Fruit fly (Drosophila melanogaster) whole organism, embryonic: ENCODE measurements around the gene CG7781.

Experiments used
- Blimp-1 ChIP-seq: fragments of 200-800 bp; sonication (Bioruptor generic); optimal IDR thresholded peaks from 3 replicates; lab custom pipeline; 2018; ENCODE audit warnings: missing biosample characterization, missing genetic modification characterization, mild to moderate bottlenecking, moderate library complexity, missing genetic modification reagents
- CG10462 ChIP-seq: fragments of 200-800 bp; sonication (Bioruptor generic); optimal IDR thresholded peaks from 2 replicates; lab custom pipeline; 2016; ENCODE audit warnings: missing biosample characterization, missing genetic modification characterization
- CG10654 ChIP-seq: fragments of 200-800 bp; sonication (Bioruptor generic); optimal IDR thresholded peaks from 2 replicates; lab custom pipeline; 2016; ENCODE audit warnings: missing biosample characterization, missing genetic modification characterization
- CG10959 ChIP-seq: fragments of 200-800 bp; sonication (Bioruptor generic); IDR thresholded peaks from 2 replicates; pipeline ENCODE4 v1.3.6; 2022; ENCODE audit warnings: missing biosample characterization, missing genetic modification characterization
- CG11504 ChIP-seq: fragments of 200-800 bp; sonication (Bioruptor generic); optimal IDR thresholded peaks from 3 replicates; lab custom pipeline; 2019; ENCODE audit warnings: missing biosample characterization, mild to moderate bottlenecking, missing genetic modification characterization, moderate library complexity
- CG12391 ChIP-seq: fragments of 200-800 bp; sonication (Bioruptor generic); optimal IDR thresholded peaks from 3 replicates; lab custom pipeline; 2018; ENCODE audit warnings: missing biosample characterization, mild to moderate bottlenecking, missing genetic modification characterization, moderate library complexity
- CG13624 ChIP-seq: fragments of 200-800 bp; sonication (Bioruptor generic); optimal IDR thresholded peaks from 2 replicates; lab custom pipeline; 2016; ENCODE audit warnings: missing biosample characterization, missing genetic modification characterization
- CG14050 ChIP-seq: fragments of 200-800 bp; sonication (Bioruptor generic); IDR thresholded peaks from 3 replicates; pipeline ENCODE4 v1.3.6; 2022; ENCODE audit warnings: missing biosample characterization, missing genetic modification characterization
- CG14965 ChIP-seq: fragments of 200-800 bp; sonication (Bioruptor generic); optimal IDR thresholded peaks from 2 replicates; lab custom pipeline; 2016; ENCODE audit warnings: missing biosample characterization, missing genetic modification characterization, borderline replicate concordance
- CG17359 ChIP-seq: fragments of 200-800 bp; sonication (Bioruptor generic); optimal IDR thresholded peaks from 3 replicates; lab custom pipeline; 2018; ENCODE audit warnings: missing biosample characterization, mild to moderate bottlenecking, missing genetic modification characterization, moderate library complexity
- CG1832 ChIP-seq: fragments of 200-800 bp; sonication (Bioruptor generic); optimal IDR thresholded peaks from 2 replicates; lab custom pipeline; 2017; ENCODE audit warnings: missing biosample characterization, mild to moderate bottlenecking, missing genetic modification characterization, inconsistent platforms
- CG32532 ChIP-seq: fragments of 200-800 bp; sonication (Bioruptor generic); IDR thresholded peaks from 2 replicates; pipeline ENCODE4 v1.3.6; 2022; ENCODE audit warnings: missing biosample characterization, missing genetic modification characterization
- CG3281 ChIP-seq: fragments of 200-800 bp; sonication (Bioruptor generic); optimal IDR thresholded peaks from 3 replicates; lab custom pipeline; 2017; ENCODE audit warnings: missing biosample characterization, mild to moderate bottlenecking, missing genetic modification characterization
- CG33557 ChIP-seq: fragments of 200-800 bp; sonication (Bioruptor generic); optimal IDR thresholded peaks from 2 replicates; lab custom pipeline; 2019; ENCODE audit warnings: missing biosample characterization, mild to moderate bottlenecking, missing genetic modification characterization, moderate library complexity
- CG3995 ChIP-seq: fragments of 200-800 bp; sonication (Bioruptor generic); optimal IDR thresholded peaks from 3 replicates; lab custom pipeline; 2016; ENCODE audit warnings: missing biosample characterization, missing genetic modification characterization
- CG4707 ChIP-seq: fragments of 200-800 bp; sonication (Bioruptor generic); optimal IDR thresholded peaks from 2 replicates; lab custom pipeline; 2018; ENCODE audit warnings: missing biosample characterization, mild to moderate bottlenecking, missing genetic modification characterization, moderate library complexity
- CG7556 ChIP-seq: fragments of 200-800 bp; sonication (Bioruptor generic); optimal IDR thresholded peaks from 2 replicates; lab custom pipeline; 2017; ENCODE audit warnings: missing biosample characterization, mild to moderate bottlenecking, missing genetic modification characterization
- CG8281 ChIP-seq: fragments of 200-800 bp; sonication (Bioruptor generic); optimal IDR thresholded peaks from 2 replicates; lab custom pipeline; 2018; ENCODE audit warnings: missing biosample characterization, mild to moderate bottlenecking, missing genetic modification characterization, moderate library complexity
- CG8478 ChIP-seq: fragments of >200 bp; optimal IDR thresholded peaks from 2 replicates; lab custom pipeline; 2018
- CG8924 ChIP-seq: fragments of 200-800 bp; optimal IDR thresholded peaks from 3 replicates; lab custom pipeline; 2019; ENCODE audit warnings: missing biosample characterization, mild to moderate bottlenecking, missing genetic modification characterization, moderate library complexity
- CG9727 ChIP-seq: fragments of 200-800 bp; sonication (Bioruptor generic); optimal IDR thresholded peaks from 3 replicates; lab custom pipeline; 2017; ENCODE audit warnings: missing biosample characterization, mild to moderate bottlenecking, missing genetic modification characterization
- Chrac-16 ChIP-seq: fragments of 200-800 bp; sonication (Bioruptor generic); optimal IDR thresholded peaks from 3 replicates; lab custom pipeline; 2016; ENCODE audit warnings: missing biosample characterization, missing genetic modification characterization
- CrebB ChIP-seq: fragments of 200-800 bp; sonication (Bioruptor generic); optimal IDR thresholded peaks from 3 replicates; lab custom pipeline; 2018; ENCODE audit warnings: missing biosample characterization, mild to moderate bottlenecking, missing genetic modification characterization
- Fer3 ChIP-seq: fragments of 200-800 bp; sonication (Bioruptor generic); optimal IDR thresholded peaks from 2 replicates; lab custom pipeline; 2018; ENCODE audit warnings: missing biosample characterization, mild to moderate bottlenecking, missing genetic modification characterization, moderate library complexity
- GATAe ChIP-seq: fragments of 200-800 bp; sonication (Bioruptor generic); conservative IDR thresholded peaks from 2 replicates; pipeline ENCODE4 v1.3.6; 2022; ENCODE audit warnings: missing biosample characterization, missing genetic modification characterization
- Hr51 ChIP-seq, 2 experiments: fragments of 200-800 bp; sonication (Bioruptor generic); optimal IDR thresholded peaks; 2 replicates in 1 of 2; 3 replicates in 1 of 2; lab custom pipeline; 2016 to 2018; ENCODE audit warnings: missing biosample characterization in 2 of 2, missing genetic modification characterization in 2 of 2, mild to moderate bottlenecking in 1 of 2, moderate library complexity in 1 of 2
- MTF-1 ChIP-seq: fragments of 200-800 bp; sonication (Bioruptor generic); optimal IDR thresholded peaks from 2 replicates; lab custom pipeline; 2018; ENCODE audit warnings: missing biosample characterization, mild to moderate bottlenecking, missing genetic modification characterization, borderline replicate concordance
- Oaz ChIP-seq: fragments of 200-800 bp; sonication (Bioruptor generic); IDR thresholded peaks from 2 replicates; pipeline ENCODE4 v1.3.6; 2022; ENCODE audit warnings: missing biosample characterization, missing genetic modification characterization
- PHDP ChIP-seq: fragments of 200-800 bp; sonication (Bioruptor generic); optimal IDR thresholded peaks from 3 replicates; lab custom pipeline; 2018; ENCODE audit warnings: missing biosample characterization, mild to moderate bottlenecking, missing genetic modification characterization, moderate library complexity
- Xrp1 ChIP-seq: fragments of 200-800 bp; sonication (Bioruptor generic); IDR thresholded peaks from 2 replicates; pipeline ENCODE4 v1.3.6; 2022; ENCODE audit warnings: missing biosample characterization, missing genetic modification characterization
- bcd ChIP-seq: fragments of 200-800 bp; sonication (Bioruptor generic); optimal IDR thresholded peaks from 2 replicates; lab custom pipeline; 2017; ENCODE audit warnings: missing biosample characterization, mild to moderate bottlenecking, missing genetic modification characterization
- cato ChIP-seq: fragments of 200-800 bp; sonication (Bioruptor generic); optimal IDR thresholded peaks from 2 replicates; lab custom pipeline; 2016; ENCODE audit warnings: missing biosample characterization, missing genetic modification characterization, borderline replicate concordance
- cg ChIP-seq: fragments of 200-800 bp; sonication (Bioruptor generic); optimal IDR thresholded peaks from 3 replicates; lab custom pipeline; 2019; ENCODE audit warnings: missing biosample characterization, mild to moderate bottlenecking, missing genetic modification characterization, moderate library complexity
- emc ChIP-seq: fragments of 200-800 bp; sonication (Bioruptor generic); optimal IDR thresholded peaks from 2 replicates; lab custom pipeline; 2016; ENCODE audit warnings: missing biosample characterization, missing genetic modification characterization
- ewg ChIP-seq: fragments of 200-800 bp; sonication (Bioruptor generic); optimal IDR thresholded peaks from 3 replicates; lab custom pipeline; 2017; ENCODE audit warnings: mild to moderate bottlenecking, missing biosample characterization, missing genetic modification reagents, missing genetic modification characterization
- fd64A ChIP-seq: fragments of 200-800 bp; sonication (Bioruptor generic); optimal IDR thresholded peaks from 3 replicates; lab custom pipeline; 2018; ENCODE audit warnings: missing biosample characterization, mild to moderate bottlenecking, missing genetic modification characterization
- fru ChIP-seq: fragments of >200 bp; optimal IDR thresholded peaks from 2 replicates; lab custom pipeline; 2017
- jing ChIP-seq: fragments of 200-800 bp; sonication (Bioruptor generic); optimal IDR thresholded peaks from 2 replicates; lab custom pipeline; 2018; ENCODE audit warnings: missing biosample characterization, mild to moderate bottlenecking, missing genetic modification characterization
- knrl ChIP-seq: fragments of 200-800 bp; sonication (Bioruptor generic); IDR thresholded peaks from 3 replicates; pipeline ENCODE4 v1.3.6; 2022; ENCODE audit warnings: missing biosample characterization, missing genetic modification characterization; ENCODE audit not compliant: partially characterized antibody
- nerfin-1 ChIP-seq: fragments of 200-800 bp; sonication (Bioruptor generic); optimal IDR thresholded peaks from 3 replicates; lab custom pipeline; 2019; ENCODE audit warnings: missing biosample characterization, mild to moderate bottlenecking, missing genetic modification characterization, moderate library complexity
- pros ChIP-seq: fragments of 200-800 bp; sonication (Bioruptor generic); optimal IDR thresholded peaks from 3 replicates; lab custom pipeline; 2019; ENCODE audit warnings: missing biosample characterization, mild to moderate bottlenecking, missing genetic modification characterization, moderate library complexity
- sima ChIP-seq: fragments of 200-800 bp; sonication (Bioruptor generic); optimal IDR thresholded peaks from 2 replicates; lab custom pipeline; 2016; ENCODE audit warnings: missing biosample characterization, missing genetic modification characterization
- sna ChIP-seq: fragments of 200-800 bp; sonication (Bioruptor generic); IDR thresholded peaks from 2 replicates; pipeline ENCODE4 v1.3.6; 2022; ENCODE audit warnings: missing biosample characterization, missing genetic modification characterization; ENCODE audit not compliant: partially characterized antibody
- tgo ChIP-seq: fragments of 200-800 bp; sonication (Bioruptor generic); IDR thresholded peaks from 3 replicates; pipeline ENCODE4 v1.3.6; 2022; ENCODE audit warnings: missing biosample characterization, missing genetic modification characterization
- trh ChIP-seq: fragments of 200-800 bp; sonication (Bioruptor generic); optimal IDR thresholded peaks from 2 replicates; lab custom pipeline; 2016; ENCODE audit warnings: missing biosample characterization, missing genetic modification characterization
- ttk ChIP-seq: fragments of 200-800 bp; sonication (Bioruptor generic); IDR thresholded peaks from 2 replicates; pipeline ENCODE4 v2.1.2; 2022; ENCODE audit warnings: missing biosample characterization, missing genetic modification characterization
- vvl ChIP-seq: fragments of 200-800 bp; sonication (Bioruptor generic); IDR thresholded peaks from 2 replicates; pipeline ENCODE4 v1.3.6; 2022; ENCODE audit warnings: missing biosample characterization, missing genetic modification characterization
- wor ChIP-seq: fragments of 200-800 bp; sonication (Bioruptor generic); IDR thresholded peaks from 2 replicates; pipeline ENCODE4 v1.3.6; 2022; ENCODE audit warnings: missing biosample characterization, missing genetic modification characterization
- zen ChIP-seq: fragments of 200-800 bp; sonication (Bioruptor generic); optimal IDR thresholded peaks from 3 replicates; lab custom pipeline; 2018; ENCODE audit warnings: missing biosample characterization, mild to moderate bottlenecking, missing genetic modification characterization, moderate library complexity

The CG7781 gene

dm6 chr2L:8326414-8327271, 1.4 kb upstream of the CG7781 start (continued):
- no peak for TF ChIP-seq nerfin-1 (tag; lab: Kevin White, UChicago)
- TF ChIP-seq CG7556: peak; percentile 32
- no peak for TF ChIP-seq Chrac-16 (GFP tag; lab: Kevin White, UChicago)
- TF ChIP-seq CG1832 (GFP tag; lab: Kevin White, UChicago): no peak
- TF ChIP-seq bcd (GFP tag; lab: Kevin White, UChicago): no peak
- no peak for TF ChIP-seq fru (lab: Kevin White, UChicago)
- TF ChIP-seq CG14050: no peak
- TF ChIP-seq jing: no peak
- TF ChIP-seq CG4707 (GFP tag; lab: Kevin White, UChicago): no peak
- peak; percentile 2 for TF ChIP-seq CG3281
- TF ChIP-seq MTF-1 (GFP tag; lab: Kevin White, UChicago): no peak
- TF ChIP-seq ttk (GFP tag; lab: Robert Waterston, UW): no peak
- TF ChIP-seq trh (GFP tag; lab: Kevin White, UChicago): no peak
- no peak for TF ChIP-seq CG8478 (lab: Kevin White, UChicago)
- TF ChIP-seq CG11504 (tag; lab: Kevin White, UChicago): peak; percentile 71
- no peak for TF ChIP-seq GATAe (GFP tag; lab: Robert Waterston, UW)
- no peak for TF ChIP-seq CG14965 (GFP tag; lab: Kevin White, UChicago)
- no peak for TF ChIP-seq CG13624 (GFP tag; lab: Kevin White, UChicago)
- peak; percentile 38 for TF ChIP-seq PHDP (tag; lab: Kevin White, UChicago)
- no peak for TF ChIP-seq CG32532 (GFP tag; lab: Robert Waterston, UW)
- TF ChIP-seq CG8281 (tag; lab: Kevin White, UChicago): no peak
- no peak for TF ChIP-seq cg
- no peak for TF ChIP-seq ewg (GFP tag; lab: Kevin White, UChicago)
- peak; percentile 19 for TF ChIP-seq CG8924 (tag; lab: Kevin White, UChicago)
- no peak for TF ChIP-seq CG10959 (GFP tag; lab: Robert Waterston, UW)
- no peak for TF ChIP-seq CG9727 (GFP tag; lab: Kevin White, UChicago)
- no peak for TF ChIP-seq CG33557 (GFP tag; lab: Kevin White, UChicago)
- no peak for TF ChIP-seq pros (GFP tag; lab: Kevin White, UChicago)
- no peak for TF ChIP-seq Xrp1 (GFP tag; lab: Robert Waterston, UW)
- TF ChIP-seq Hr51 (GFP tag; optimal IDR thresholded peaks at IDR 0.05; lab: Kevin White, UChicago): peak in 1 of 2 experiments; percentile 63
- no peak for TF ChIP-seq emc (GFP tag; lab: Kevin White, UChicago)
- TF ChIP-seq CG10654 (GFP tag; lab: Kevin White, UChicago): no peak
- no peak for TF ChIP-seq CrebB
- no peak for TF ChIP-seq zen (tag; lab: Kevin White, UChicago)
- TF ChIP-seq Fer3 (tag; lab: Kevin White, UChicago): no peak
- TF ChIP-seq tgo (GFP tag; lab: Robert Waterston, UW): peak; percentile 28; the same call in 1 of the 3 replicates
- TF ChIP-seq fd64A (GFP tag; lab: Kevin White, UChicago): no peak
- TF ChIP-seq sima (GFP tag; lab: Kevin White, UChicago): no peak
- peak; percentile 39 for TF ChIP-seq CG17359
- TF ChIP-seq cato (GFP tag; lab: Kevin White, UChicago): no peak
- peak; percentile 13 for TF ChIP-seq Blimp-1 (GFP tag; lab: Kevin White, UChicago)
- no peak for TF ChIP-seq knrl (GFP tag; lab: Robert Waterston, UW)
- TF ChIP-seq CG3995 (GFP tag; lab: Kevin White, UChicago): no peak
- no peak for TF ChIP-seq wor (GFP tag; lab: Robert Waterston, UW)
- TF ChIP-seq vvl: peak; percentile 55; the same call in 1 of the 2 replicates
- no peak for TF ChIP-seq sna (GFP tag; lab: Robert Waterston, UW)
- TF ChIP-seq Oaz (GFP tag; lab: Robert Waterston, UW): no peak
- peak; percentile 42 for TF ChIP-seq CG12391 (tag; lab: Kevin White, UChicago)
- TF ChIP-seq CG10462 (GFP tag; lab: Kevin White, UChicago): no peak
